4 fruit fly cellular contexts compared by ENCODE assay signal in the genomic region with DNA sequence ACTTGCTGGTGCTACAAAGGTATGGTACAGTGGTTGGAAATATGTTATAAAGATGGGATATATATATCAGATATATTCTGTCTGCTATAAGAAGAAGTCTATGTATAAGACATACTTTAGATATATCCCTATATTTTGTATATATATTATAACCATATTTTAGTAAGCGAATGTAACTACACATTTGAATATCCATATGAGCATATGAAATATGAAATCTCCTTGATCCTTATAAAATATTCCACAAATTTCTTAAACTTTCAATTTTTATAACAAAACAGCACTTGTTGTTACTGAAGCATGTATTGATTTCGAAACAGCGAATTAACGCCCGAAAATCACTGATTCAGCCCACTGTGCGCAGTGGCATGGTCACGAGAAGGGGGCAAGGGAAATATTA.
TF ChIP-seq lines count a peak whose summit lies in the region.

No protein-coding gene starts in this region.

- no peak for TF ChIP-seq CTCF in whole organism, embryonic (GFP tag; optimal IDR thresholded peaks at IDR 0.05; lab: Kevin White, UChicago)

TF ChIP-seq in whole organism, embryonic, 481 proteins besides CTCF, POLR2A, EP300 and RAD21 (continues in another document):
- TF ChIP-seq lola (GFP tag; optimal IDR thresholded peaks at IDR 0.05; lab: Kevin White, UChicago): peak in 1 of 3 experiments; percentile 59
- no peak for TF ChIP-seq Antp (GFP tag; optimal IDR thresholded peaks at IDR 0.05; lab: Kevin White, UChicago)
- TF ChIP-seq ci (GFP tag; IDR thresholded peaks at IDR 0.05; lab: Robert Waterston, UW): no peak
- TF ChIP-seq Six4 (GFP tag; optimal IDR thresholded peaks at IDR 0.05; lab: Kevin White, UChicago): no peak
- no peak for TF ChIP-seq twi (tag; optimal IDR thresholded peaks at IDR 0.05; lab: Kevin White, UChicago)
- no peak for TF ChIP-seq psq (GFP tag; optimal IDR thresholded peaks at IDR 0.05; lab: Kevin White, UChicago)
- TF ChIP-seq Hr51 (GFP tag; optimal IDR thresholded peaks at IDR 0.05; lab: Kevin White, UChicago): peak in 1 of 2 experiments; percentile 25
- TF ChIP-seq CG4424 (GFP tag; optimal IDR thresholded peaks at IDR 0.05; lab: Kevin White, UChicago): peak; percentile 31
- TF ChIP-seq CG8388 (GFP tag; optimal IDR thresholded peaks at IDR 0.05; lab: Kevin White, UChicago): peak; percentile 29
- TF ChIP-seq ara (GFP tag; IDR thresholded peaks at IDR 0.05; lab: Robert Waterston, UW): no peak
- TF ChIP-seq Mrtf (GFP tag; IDR thresholded peaks at IDR 0.05; lab: Robert Waterston, UW): no peak
- no peak for TF ChIP-seq sug (tag; optimal IDR thresholded peaks at IDR 0.05; lab: Kevin White, UChicago)
- no peak for TF ChIP-seq prd (optimal IDR thresholded peaks at IDR 0.05; lab: Kevin White, UChicago)
- TF ChIP-seq prd (GFP tag; IDR thresholded peaks at IDR 0.05; lab: Robert Waterston, UW): 0 out of 3 replicates have a peak, but pooled peaks have one; percentile 16
- TF ChIP-seq CG10209 (GFP tag; optimal IDR thresholded peaks at IDR 0.05; lab: Kevin White, UChicago): peak; percentile 13
- TF ChIP-seq CoRest (tag; optimal IDR thresholded peaks at IDR 0.05; lab: Kevin White, UChicago): peak; percentile 45
- peak; percentile 1 for TF ChIP-seq Fer1 (GFP tag; optimal IDR thresholded peaks at IDR 0.05; lab: Kevin White, UChicago)
- TF ChIP-seq CG18262 (tag; optimal IDR thresholded peaks at IDR 0.05; lab: Kevin White, UChicago): peak; percentile 72
- TF ChIP-seq D19A (tag; optimal IDR thresholded peaks at IDR 0.05; lab: Kevin White, UChicago): peak; percentile 43
- TF ChIP-seq D19B (GFP tag; optimal IDR thresholded peaks at IDR 0.05; lab: Kevin White, UChicago): no peak
- TF ChIP-seq pita (GFP tag; optimal IDR thresholded peaks at IDR 0.05; lab: Kevin White, UChicago): no peak
- TF ChIP-seq rib (GFP tag; IDR thresholded peaks at IDR 0.05; lab: Robert Waterston, UW): no peak

TF ChIP-seq in whole organism, prepupa, 60 proteins besides CTCF, POLR2A, EP300 and RAD21:
- TF ChIP-seq Met (GFP tag; optimal IDR thresholded peaks at IDR 0.05; lab: Kevin White, UChicago) (no peak), acj6 (GFP tag; optimal IDR thresholded peaks at IDR 0.05; lab: Kevin White, UChicago) (peak; percentile 47), CG32006 (GFP tag; optimal IDR thresholded peaks at IDR 0.05; lab: Kevin White, UChicago) (no peak), Eip93F (GFP tag; optimal IDR thresholded peaks at IDR 0.05; lab: Kevin White, UChicago) (no peak), svp (GFP tag; lab: Kevin White, UChicago) (peak; percentile 55), CG6854 (GFP tag; optimal IDR thresholded peaks at IDR 0.05; lab: Kevin White, UChicago) (no peak), CG10669 (GFP tag; optimal IDR thresholded peaks at IDR 0.05; lab: Kevin White, UChicago) (peak; percentile 4), CG8632 (GFP tag; optimal IDR thresholded peaks at IDR 0.05; lab: Kevin White, UChicago) (no peak)

TF ChIP-seq in whole organism, pupa, 21 proteins besides CTCF, POLR2A, EP300 and RAD21:
- TF ChIP-seq gl (tag; optimal IDR thresholded peaks at IDR 0.05; lab: Kevin White, UChicago): no peak
- peak; percentile 39 for TF ChIP-seq CG8159 (tag; optimal IDR thresholded peaks at IDR 0.05; lab: Kevin White, UChicago)

TF ChIP-seq in whole organism, wandering third instar larva, 38 proteins besides CTCF, POLR2A, EP300 and RAD21:
- TF ChIP-seq HLH106 (tag; optimal IDR thresholded peaks at IDR 0.05; lab: Kevin White, UChicago) (peak; percentile 1), Myc (optimal IDR thresholded peaks at IDR 0.05; lab: Kevin White, UChicago) (no peak)
